Fruit fly (Drosophila melanogaster) whole organism, embryonic: Measurements from ENCODE around the gene CG4338.

Experiments used
- Ada2b ChIP-seq: fragments of 200-800 bp; sonication (Bioruptor generic); IDR thresholded peaks from 2 replicates; pipeline ENCODE4 v1.3.6; 2022; ENCODE audit warnings: missing biosample characterization, missing genetic modification characterization
- Aef1 ChIP-seq: fragments of 200-800 bp; sonication (Bioruptor generic); IDR thresholded peaks from 3 replicates; pipeline ENCODE4 v1.3.6; 2022; ENCODE audit warnings: missing biosample characterization, missing genetic modification characterization
- Asciz ChIP-seq: fragments of 200-800 bp; sonication (Bioruptor generic); optimal IDR thresholded peaks from 2 replicates; lab custom pipeline; 2017; ENCODE audit warnings: missing biosample characterization, mild to moderate bottlenecking, missing genetic modification characterization, missing genetic modification reagents
- BEAF-32 ChIP-seq: fragments of 200-800 bp; sonication (Bioruptor generic); optimal IDR thresholded peaks from 3 replicates; lab custom pipeline; 2017; ENCODE audit warnings: missing biosample characterization, missing genetic modification characterization, mild to moderate bottlenecking, moderate library complexity, missing genetic modification reagents
- CG11696 ChIP-seq: fragments of 200-800 bp; sonication (Bioruptor generic); IDR thresholded peaks from 2 replicates; pipeline ENCODE4 v1.3.6; 2022; ENCODE audit warnings: missing biosample characterization, missing genetic modification characterization
- CG1233 ChIP-seq: fragments of 200-800 bp; sonication (Bioruptor generic); optimal IDR thresholded peaks from 4 replicates; lab custom pipeline; 2018; ENCODE audit warnings: missing biosample characterization, mild to moderate bottlenecking, missing genetic modification characterization
- CG15269 ChIP-seq: fragments of 200-800 bp; sonication (Bioruptor generic); optimal IDR thresholded peaks from 2 replicates; lab custom pipeline; 2018; ENCODE audit warnings: missing biosample characterization, mild to moderate bottlenecking, missing genetic modification characterization, moderate library complexity
- CG15696 ChIP-seq: fragments of 200-800 bp; sonication (Bioruptor generic); optimal IDR thresholded peaks from 2 replicates; lab custom pipeline; 2019; ENCODE audit warnings: missing biosample characterization, mild to moderate bottlenecking, missing genetic modification characterization, moderate library complexity
- CG18619 ChIP-seq: fragments of 200-800 bp; sonication (Bioruptor generic); optimal IDR thresholded peaks from 3 replicates; lab custom pipeline; 2017; ENCODE audit warnings: missing biosample characterization, mild to moderate bottlenecking, missing genetic modification characterization
- CG18764 ChIP-seq: fragments of 200-800 bp; sonication (Bioruptor generic); optimal IDR thresholded peaks from 3 replicates; lab custom pipeline; 2016; ENCODE audit warnings: missing biosample characterization, missing genetic modification characterization
- CG2889 ChIP-seq: fragments of 200-800 bp; sonication (Bioruptor generic); IDR thresholded peaks from 3 replicates; pipeline ENCODE4 v1.3.6; 2022; ENCODE audit warnings: missing biosample characterization, missing genetic modification characterization
- CG30020 ChIP-seq: fragments of 200-800 bp; optimal IDR thresholded peaks from 2 replicates; lab custom pipeline; 2019; ENCODE audit warnings: missing biosample characterization, mild to moderate bottlenecking, missing genetic modification characterization, moderate library complexity
- CG4282 ChIP-seq: fragments of 200-800 bp; sonication (Bioruptor generic); optimal IDR thresholded peaks from 2 replicates; lab custom pipeline; 2016; ENCODE audit warnings: missing biosample characterization, missing genetic modification characterization
- CG6175 ChIP-seq: fragments of 200-800 bp; sonication (Bioruptor generic); IDR thresholded peaks from 3 replicates; pipeline ENCODE4 v1.3.6; 2022; ENCODE audit warnings: missing biosample characterization, missing genetic modification characterization
- CG7271 ChIP-seq: fragments of 200-800 bp; sonication (Bioruptor generic); optimal IDR thresholded peaks from 2 replicates; lab custom pipeline; 2018; ENCODE audit warnings: missing biosample characterization, mild to moderate bottlenecking, missing genetic modification characterization, moderate library complexity
- CG9727 ChIP-seq: fragments of 200-800 bp; sonication (Bioruptor generic); optimal IDR thresholded peaks from 3 replicates; lab custom pipeline; 2017; ENCODE audit warnings: missing biosample characterization, mild to moderate bottlenecking, missing genetic modification characterization
- CG9817 ChIP-seq: fragments of 200-800 bp; sonication (Bioruptor generic); optimal IDR thresholded peaks from 2 replicates; lab custom pipeline; 2018; ENCODE audit warnings: missing biosample characterization, mild to moderate bottlenecking, missing genetic modification characterization, moderate library complexity
- Dad ChIP-seq: fragments of 200-800 bp; sonication (Bioruptor generic); optimal IDR thresholded peaks from 3 replicates; lab custom pipeline; 2016; ENCODE audit warnings: missing biosample characterization, missing genetic modification characterization
- Doc2 ChIP-seq: fragments of 200-800 bp; sonication (Bioruptor generic); IDR thresholded peaks from 2 replicates; pipeline ENCODE4 v1.3.6; 2022; ENCODE audit warnings: missing biosample characterization, missing genetic modification characterization
- Fer2 ChIP-seq: fragments of 200-800 bp; sonication (Bioruptor generic); optimal IDR thresholded peaks from 2 replicates; lab custom pipeline; 2018; ENCODE audit warnings: missing biosample characterization, mild to moderate bottlenecking, missing genetic modification characterization, moderate library complexity
- Hmx ChIP-seq: fragments of 200-800 bp; sonication (Bioruptor generic); optimal IDR thresholded peaks from 2 replicates; lab custom pipeline; 2016; ENCODE audit warnings: missing biosample characterization, missing genetic modification characterization
- Hr3 ChIP-seq: fragments of 200-800 bp; sonication (Bioruptor generic); optimal IDR thresholded peaks from 3 replicates; lab custom pipeline; 2016; ENCODE audit warnings: missing biosample characterization, missing genetic modification characterization
- Hr51 ChIP-seq, 2 experiments: fragments of 200-800 bp; sonication (Bioruptor generic); optimal IDR thresholded peaks; 2 replicates in 1 of 2; 3 replicates in 1 of 2; lab custom pipeline; 2016 to 2018; ENCODE audit warnings: missing biosample characterization in 2 of 2, missing genetic modification characterization in 2 of 2, mild to moderate bottlenecking in 1 of 2, moderate library complexity in 1 of 2
- Kr ChIP-seq: fragments of 200-800 bp; sonication (Bioruptor generic); optimal IDR thresholded peaks from 2 replicates; lab custom pipeline; 2017; ENCODE audit warnings: missing biosample characterization, mild to moderate bottlenecking, missing genetic modification characterization
- Max ChIP-seq: fragments of 200-800 bp; sonication (Bioruptor generic); optimal IDR thresholded peaks from 2 replicates; lab custom pipeline; 2016; ENCODE audit warnings: missing biosample characterization, mild to moderate bottlenecking, missing genetic modification characterization
- Nf-YA ChIP-seq: fragments of 200-800 bp; sonication (Bioruptor generic); IDR thresholded peaks from 2 replicates; pipeline ENCODE4 v1.3.6; 2022; ENCODE audit warnings: missing biosample characterization, missing genetic modification characterization
- Oli ChIP-seq: fragments of 200-800 bp; sonication (Bioruptor generic); optimal IDR thresholded peaks from 2 replicates; lab custom pipeline; 2018; ENCODE audit warnings: missing biosample characterization, mild to moderate bottlenecking, missing genetic modification characterization, moderate library complexity
- Poxn ChIP-seq: fragments of 200-800 bp; sonication (Bioruptor generic); IDR thresholded peaks from 2 replicates; pipeline ENCODE4 v1.3.6; 2022; ENCODE audit warnings: missing biosample characterization, missing genetic modification characterization
- Sox102F ChIP-seq: fragments of 200-800 bp; sonication (Bioruptor generic); optimal IDR thresholded peaks from 2 replicates; lab custom pipeline; 2018; ENCODE audit warnings: missing biosample characterization, mild to moderate bottlenecking, missing genetic modification characterization, moderate library complexity
- Usf ChIP-seq: fragments of 200-800 bp; sonication (Bioruptor generic); optimal IDR thresholded peaks from 2 replicates; lab custom pipeline; 2017; ENCODE audit warnings: missing genotype, missing biosample characterization, missing genetic modification characterization
- bab2 ChIP-seq: fragments of 200-800 bp; sonication (Bioruptor generic); optimal IDR thresholded peaks from 2 replicates; lab custom pipeline; 2016; ENCODE audit warnings: missing biosample characterization, missing genetic modification characterization
- cas ChIP-seq: fragments of 200-800 bp; sonication (Bioruptor generic); IDR thresholded peaks from 2 replicates; pipeline ENCODE4 v1.3.6; 2022; ENCODE audit warnings: missing biosample characterization, missing genetic modification characterization
- caup ChIP-seq: fragments of 200-800 bp; sonication (Bioruptor generic); optimal IDR thresholded peaks from 3 replicates; lab custom pipeline; 2017; ENCODE audit warnings: missing biosample characterization, mild to moderate bottlenecking, missing genetic modification characterization, moderate library complexity; ENCODE audit not compliant: severe bottlenecking
- chif ChIP-seq, 2 experiments: fragments of 200-800 bp; sonication (Bioruptor generic); optimal IDR thresholded peaks; 3 replicates each; lab custom pipeline; 2016; ENCODE audit warnings: missing biosample characterization in 2 of 2, missing genetic modification characterization in 2 of 2
- ci ChIP-seq: fragments of 200-800 bp; sonication (Bioruptor generic); IDR thresholded peaks from 3 replicates; pipeline ENCODE4 v1.3.6; 2022; ENCODE audit warnings: missing biosample characterization, missing genetic modification characterization
- dan ChIP-seq: fragments of 200-800 bp; sonication (Bioruptor generic); IDR thresholded peaks from 2 replicates; pipeline ENCODE4 v1.3.6; 2022; ENCODE audit warnings: missing biosample characterization, missing genetic modification characterization
- gsb ChIP-seq: fragments of 200-800 bp; sonication (Bioruptor generic); IDR thresholded peaks from 2 replicates; pipeline ENCODE4 v1.3.6; 2022; ENCODE audit warnings: missing biosample characterization, missing genetic modification characterization
- gsb-n ChIP-seq: fragments of 200-800 bp; sonication (Bioruptor generic); optimal IDR thresholded peaks from 3 replicates; lab custom pipeline; 2018; ENCODE audit warnings: missing biosample characterization, mild to moderate bottlenecking, missing genetic modification characterization
- hbn ChIP-seq: fragments of 200-800 bp; sonication (Bioruptor generic); IDR thresholded peaks from 2 replicates; pipeline ENCODE4 v1.3.6; 2022; ENCODE audit warnings: missing biosample characterization, missing genetic modification characterization; ENCODE audit not compliant: partially characterized antibody
- ken ChIP-seq: fragments of 200-800 bp; sonication (Bioruptor generic); IDR thresholded peaks from 3 replicates; pipeline ENCODE4 v1.3.6; 2022; ENCODE audit warnings: missing biosample characterization, missing genetic modification characterization
- lab ChIP-seq: fragments of 200-800 bp; sonication (Bioruptor generic); optimal IDR thresholded peaks from 3 replicates; lab custom pipeline; 2017; ENCODE audit warnings: missing biosample characterization, missing genetic modification characterization, mild to moderate bottlenecking, moderate library complexity, missing genetic modification reagents
- lilli ChIP-seq: fragments of 200-800 bp; sonication (Bioruptor generic); optimal IDR thresholded peaks from 3 replicates; lab custom pipeline; 2016; ENCODE audit warnings: missing biosample characterization, missing genetic modification characterization
- lov ChIP-seq, 2 experiments: fragments of 200-800 bp in 1 of 2; fragments of >200 bp in 1 of 2; sonication (Bioruptor generic) in 1 of 2; IDR thresholded peaks in 1 of 2; optimal IDR thresholded peaks in 1 of 2; 2 replicates in 1 of 2; 3 replicates in 1 of 2; pipeline versions ENCODE4 v1.3.6 to Lab custom; 2017 to 2022; ENCODE audit warnings: missing biosample characterization in 1 of 2, missing genetic modification characterization in 1 of 2
- nom ChIP-seq: fragments of 200-800 bp; sonication (Bioruptor generic); optimal IDR thresholded peaks from 2 replicates; lab custom pipeline; 2017; ENCODE audit warnings: missing biosample characterization, missing genetic modification characterization, mild to moderate bottlenecking, moderate library complexity, missing genetic modification reagents
- pho ChIP-seq: fragments of 200-800 bp; sonication (Bioruptor generic); optimal IDR thresholded peaks from 2 replicates; lab custom pipeline; 2016; ENCODE audit warnings: missing biosample characterization, missing genetic modification characterization
- pnt ChIP-seq: fragments of 200-800 bp; sonication (Bioruptor generic); optimal IDR thresholded peaks from 3 replicates; lab custom pipeline; 2016; ENCODE audit warnings: missing biosample characterization, missing genetic modification characterization
- slou ChIP-seq: fragments of 200-800 bp; sonication (Bioruptor generic); optimal IDR thresholded peaks from 3 replicates; lab custom pipeline; 2016; ENCODE audit warnings: missing biosample characterization, missing genetic modification characterization
- ssp ChIP-seq: fragments of 200-800 bp; sonication (Bioruptor generic); IDR thresholded peaks from 2 replicates; pipeline ENCODE4 v1.3.6; 2022; ENCODE audit warnings: missing biosample characterization, missing genetic modification characterization
- twi ChIP-seq: fragments of 200-800 bp; optimal IDR thresholded peaks from 2 replicates; lab custom pipeline; 2019; ENCODE audit warnings: missing biosample characterization, mild to moderate bottlenecking, missing genetic modification characterization, moderate library complexity

Gene CG4338

dm6 chr3R:15280619-15281334, 5.5 kb downstream of the CG4338 start (continued):
- TF ChIP-seq twi (tag; lab: Kevin White, UChicago): peak; percentile 69
- peak; percentile 19; the same call in 1 of the 2 replicates for TF ChIP-seq Ada2b (GFP tag; lab: Robert Waterston, UW)
- TF ChIP-seq Dad: no peak
- TF ChIP-seq cas (GFP tag; lab: Robert Waterston, UW): no peak
- peak; percentile 45 for TF ChIP-seq CG30020 (tag; lab: Kevin White, UChicago)
- TF ChIP-seq lab (GFP tag; lab: Kevin White, UChicago): peak; percentile 20
- no peak for TF ChIP-seq BEAF-32
- no peak for TF ChIP-seq CG4282 (GFP tag; lab: Kevin White, UChicago)
- TF ChIP-seq Nf-YA (GFP tag; lab: Robert Waterston, UW): no peak
- no peak for TF ChIP-seq slou (GFP tag; lab: Kevin White, UChicago)
- peak in 1 of 2 experiments; percentile 77 for TF ChIP-seq Hr51 (GFP tag; optimal IDR thresholded peaks at IDR 0.05; lab: Kevin White, UChicago)
- TF ChIP-seq nom: no peak
- TF ChIP-seq chif (GFP tag; optimal IDR thresholded peaks at IDR 0.05; lab: Kevin White, UChicago): peak in 1 of 2 experiments; percentile 47
- peak; percentile 60 for TF ChIP-seq CG1233 (GFP tag; lab: Kevin White, UChicago)
- peak; percentile 55 for TF ChIP-seq CG18764 (GFP tag; lab: Kevin White, UChicago)
- no peak for TF ChIP-seq CG6175
- TF ChIP-seq CG7271 (tag; lab: Kevin White, UChicago): peak; percentile 16
- peak; percentile 59 for TF ChIP-seq Usf (GFP tag; lab: Kevin White, UChicago)
- TF ChIP-seq CG2889 (GFP tag; lab: Robert Waterston, UW): no peak
- no peak for TF ChIP-seq ken (GFP tag; lab: Robert Waterston, UW)
- peak; percentile 39; the same call in 1 of the 2 replicates for TF ChIP-seq ssp (GFP tag; lab: Robert Waterston, UW)
- no peak for TF ChIP-seq Fer2 (tag; lab: Kevin White, UChicago)
- TF ChIP-seq gsb (GFP tag; lab: Robert Waterston, UW): no peak
- peak; percentile 40 for TF ChIP-seq CG9817 (tag; lab: Kevin White, UChicago)
- peak; percentile 60 for TF ChIP-seq Max
- no peak for TF ChIP-seq pho (GFP tag; lab: Kevin White, UChicago)
- peak; percentile 83 for TF ChIP-seq Hr3
- peak; percentile 78 for TF ChIP-seq Sox102F
- no peak for TF ChIP-seq Poxn (GFP tag; lab: Robert Waterston, UW)
- 0 out of 3 replicates have a peak, but pooled peaks have one; percentile 33 for TF ChIP-seq ci
- peak; percentile 44 for TF ChIP-seq caup
- peak; percentile 76 for TF ChIP-seq CG18619
- TF ChIP-seq Kr (GFP tag; lab: Kevin White, UChicago): no peak
- no peak for TF ChIP-seq lov (optimal IDR thresholded peaks at IDR 0.05; lab: Kevin White, UChicago)
- TF ChIP-seq lov (GFP tag; IDR thresholded peaks at IDR 0.05; lab: Robert Waterston, UW): no peak
- no peak for TF ChIP-seq pnt (GFP tag; lab: Kevin White, UChicago)
- TF ChIP-seq Doc2 (GFP tag; lab: Robert Waterston, UW): no peak
- TF ChIP-seq dan (GFP tag; lab: Robert Waterston, UW): no peak
- peak; percentile 84 for TF ChIP-seq Oli
- TF ChIP-seq Asciz (GFP tag; lab: Kevin White, UChicago): peak; percentile 59
- peak; percentile 74 for TF ChIP-seq gsb-n (tag; lab: Kevin White, UChicago)
- TF ChIP-seq CG15269: peak; percentile 69
- no peak for TF ChIP-seq Hmx (GFP tag; lab: Kevin White, UChicago)
- no peak for TF ChIP-seq hbn (GFP tag; lab: Robert Waterston, UW)
- no peak for TF ChIP-seq Aef1 (GFP tag; lab: Robert Waterston, UW)
- TF ChIP-seq bab2 (GFP tag; lab: Kevin White, UChicago): no peak
- peak; percentile 54 for TF ChIP-seq CG15696 (tag; lab: Kevin White, UChicago)
- TF ChIP-seq CG9727 (GFP tag; lab: Kevin White, UChicago): peak; percentile 87
- no peak for TF ChIP-seq CG11696 (GFP tag; lab: Robert Waterston, UW)
- peak; percentile 46 for TF ChIP-seq lilli (GFP tag; lab: Kevin White, UChicago)
